Worm (Caenorhabditis elegans): ENCODE measurements around the gene clp-6.

Gene clp-6

ce11 chrIV:1419795-1420509 is 14.9 kb downstream of the clp-6 start, which contains the start of gene Y77E11A.7 (continued):
- no peak for TF ChIP-seq die-1 (tag; optimal IDR thresholded peaks at IDR 0.05)
- TF ChIP-seq lir-1 (GFP tag; conservative IDR thresholded peaks at IDR 0.05), result peak; percentile 42; the same call in 1 of the 2 replicates
- no peak for TF ChIP-seq rcor-1 (GFP tag; IDR thresholded peaks at IDR 0.05)
- TF ChIP-seq ets-4 (GFP tag; optimal IDR thresholded peaks at IDR 0.05), result no peak
- 0 out of 2 replicates have a peak, but pooled peaks have one; percentile 10 for TF ChIP-seq Y95B8A.8 (GFP tag; IDR thresholded peaks at IDR 0.05)
- TF ChIP-seq sdz-38 (tag; optimal IDR thresholded peaks at IDR 0.05), result no peak
- peak; percentile 73 for TF ChIP-seq D2030.7 (GFP tag; IDR thresholded peaks at IDR 0.05)
- TF ChIP-seq mcd-1 (GFP tag; IDR thresholded peaks at IDR 0.05), result peak; percentile 93
- no peak for TF ChIP-seq mel-28 (tag; optimal IDR thresholded peaks at IDR 0.05; ENCODE audit: borderline replicate concordance)
- no peak for TF ChIP-seq ztf-6 (GFP tag; IDR thresholded peaks at IDR 0.05)
- peak; percentile 52 for TF ChIP-seq F23B12.7 (tag; optimal IDR thresholded peaks at IDR 0.05; ENCODE audit: insufficient read depth)
- no peak for TF ChIP-seq snpc-1.3 (tag; optimal IDR thresholded peaks at IDR 0.05; ENCODE audit: insufficient read depth)
- TF ChIP-seq Y53F4B.3 (GFP tag; IDR thresholded peaks at IDR 0.05), result no peak
- TF ChIP-seq nhr-27 (tag; optimal IDR thresholded peaks at IDR 0.05), result no peak
- TF ChIP-seq C06A6.2 (GFP tag; conservative IDR thresholded peaks at IDR 0.05), result no peak
- TF ChIP-seq ama-1 (optimal IDR thresholded peaks at IDR 0.05), result no peak
- no peak for TF ChIP-seq ama-1 (GFP tag; optimal IDR thresholded peaks at IDR 0.05)
- TF ChIP-seq attf-3 (GFP tag; conservative IDR thresholded peaks at IDR 0.05), result peak; percentile 53
- no peak for TF ChIP-seq hrde-1 (tag; optimal IDR thresholded peaks at IDR 0.05; ENCODE audit: borderline replicate concordance)
- TF ChIP-seq F39B2.1 (GFP tag; IDR thresholded peaks at IDR 0.05), result no peak
- TF ChIP-seq lsl-1 (GFP tag; optimal IDR thresholded peaks at IDR 0.05), result peak; percentile 95
- TF ChIP-seq zfh-2 (GFP tag; conservative IDR thresholded peaks at IDR 0.05), result peak; percentile 98
- peak; percentile 58 for TF ChIP-seq pha-4 (tag; optimal IDR thresholded peaks at IDR 0.05)
- no peak for TF ChIP-seq nfya-1 (tag; optimal IDR thresholded peaks at IDR 0.05; ENCODE audit: borderline replicate concordance, insufficient read depth)
- no peak for TF ChIP-seq ztf-3 (GFP tag; optimal IDR thresholded peaks at IDR 0.05)
- TF ChIP-seq tlf-1 (GFP tag; optimal IDR thresholded peaks at IDR 0.05), result no peak
- TF ChIP-seq F57A8.1 (GFP tag; optimal IDR thresholded peaks at IDR 0.05), result no peak
- TF ChIP-seq cebp-2 (GFP tag; IDR thresholded peaks at IDR 0.05), result no peak
- no peak for TF ChIP-seq hlh-26 (GFP tag; conservative IDR thresholded peaks at IDR 0.05)
- TF ChIP-seq madf-3 (GFP tag; IDR thresholded peaks at IDR 0.05), result peak; percentile 98
- peak; percentile 70; the same call in 1 of the 2 replicates for TF ChIP-seq hmg-1.2 (GFP tag; IDR thresholded peaks at IDR 0.05)
- peak; percentile 92 for TF ChIP-seq xnd-1 (tag; optimal IDR thresholded peaks at IDR 0.05)
- TF ChIP-seq ztf-22 (GFP tag; optimal IDR thresholded peaks at IDR 0.05), result no peak
- TF ChIP-seq snpc-4 (GFP tag; optimal IDR thresholded peaks at IDR 0.05), result no peak
- peak in 2 of 4 experiments; percentile 42 to 57 for TF ChIP-seq snpc-4 (tag; optimal IDR thresholded peaks at IDR 0.05)
- TF ChIP-seq sea-2 (GFP tag; IDR thresholded peaks at IDR 0.05), result no peak
- TF ChIP-seq dpff-1 (tag; optimal IDR thresholded peaks at IDR 0.05), result no peak
- TF ChIP-seq ccch-3 (GFP tag; optimal IDR thresholded peaks at IDR 0.05), result peak; percentile 2
- peak; percentile 50; the same call in 1 of the 2 replicates for TF ChIP-seq ekl-4 (GFP tag; IDR thresholded peaks at IDR 0.05)
- no peak for TF ChIP-seq ztf-28 (GFP tag; IDR thresholded peaks at IDR 0.05)
- TF ChIP-seq F55B11.4 (tag; optimal IDR thresholded peaks at IDR 0.05; ENCODE audit: borderline replicate concordance, insufficient read depth), result no peak
- TF ChIP-seq attf-5 (GFP tag; optimal IDR thresholded peaks at IDR 0.05), result peak; percentile 99
- no peak for TF ChIP-seq F57C9.4 (tag; optimal IDR thresholded peaks at IDR 0.05)
- TF ChIP-seq K12H6.12 (tag; optimal IDR thresholded peaks at IDR 0.05), result peak; percentile 94
- TF ChIP-seq mxl-1 (tag; optimal IDR thresholded peaks at IDR 0.05), result no peak
- TF ChIP-seq nhr-120 (GFP tag; IDR thresholded peaks at IDR 0.05), result no peak
- peak; percentile 71 for TF ChIP-seq B0336.3 (GFP tag; IDR thresholded peaks at IDR 0.05)
- TF ChIP-seq F10E7.11 (tag; optimal IDR thresholded peaks at IDR 0.05), result no peak
